Worm (Caenorhabditis elegans) whole organism, L2 larva: ENCODE results near the gene F49F1.10.

ENCODE experiments used
- C34F6.9 ChIP-seq: fragments of 150-350 bp; optimal IDR thresholded peaks from 2 replicates; lab custom pipeline; 2014; ENCODE audit warnings: missing biosample characterization, missing genetic modification characterization
- R02D3.7 ChIP-seq: fragments of 150-350 bp; optimal IDR thresholded peaks from 2 replicates; lab custom pipeline; 2014; ENCODE audit warnings: missing biosample characterization, missing genetic modification characterization
- nhr-12 ChIP-seq: fragments of 150-350 bp; optimal IDR thresholded peaks from 2 replicates; lab custom pipeline; 2014; ENCODE audit warnings: missing biosample characterization, missing genetic modification characterization
- nhr-237 ChIP-seq: fragments of 150-350 bp; optimal IDR thresholded peaks from 2 replicates; lab custom pipeline; 2014; ENCODE audit warnings: missing biosample characterization, missing genetic modification characterization
- ztf-11 ChIP-seq: sonication (generic microtip); optimal IDR thresholded peaks from 2 replicates; lab custom pipeline; 2017; ENCODE audit warnings: missing biosample characterization, missing genetic modification characterization

ce11 chrIV:4162121-4162520 is 23.2 kb upstream of the F49F1.10 start, which contains the start of gene scrm-5:
- TF ChIP-seq R02D3.7 (tag; lab: Kevin White, UChicago) (no peak), C34F6.9 (tag; lab: Kevin White, UChicago) (no peak), nhr-237 (tag; lab: Kevin White, UChicago) (no peak), nhr-12 (no peak), ztf-11 (tag; lab: Kevin White, UChicago) (no peak)
